Worm (Caenorhabditis elegans) whole organism, young adult: ENCODE data around the gene lrpr-1.

Experiments used
- hlh-26 ChIP-seq: fragments of 200-800 bp; sonication (Bioruptor generic); conservative IDR thresholded peaks from 2 replicates; pipeline ENCODE4 v1.3.6; 2022; ENCODE audit warnings: missing genetic modification reagents, missing genetic modification characterization, missing compliant biosample characterization
- hmg-1.2 ChIP-seq: fragments of 200-800 bp; sonication (Bioruptor generic); IDR thresholded peaks from 2 replicates; pipeline ENCODE4 v1.3.6; 2022; ENCODE audit warnings: missing genetic modification reagents, missing genetic modification characterization, missing compliant biosample characterization
- let-607 ChIP-seq, 2 experiments: fragments of 200-800 bp in 1 of 2; sonication (Bioruptor generic) in 1 of 2; sonication (generic microtip) in 1 of 2; optimal IDR thresholded peaks; 2 replicates each; lab custom pipeline; 2016 to 2018; ENCODE audit warnings: mild to moderate bottlenecking in 2 of 2, missing compliant biosample characterization in 2 of 2, missing genetic modification characterization in 2 of 2, moderate library complexity in 2 of 2, missing genotype in 1 of 2
- madf-6 ChIP-seq: fragments of 200-800 bp; sonication (Bioruptor generic); IDR thresholded peaks from 2 replicates; pipeline ENCODE4 v1.3.6; 2022; ENCODE audit warnings: missing genetic modification reagents, missing genetic modification characterization, missing compliant biosample characterization
- rcor-1 ChIP-seq: fragments of 200-800 bp; sonication (Bioruptor generic); IDR thresholded peaks from 2 replicates; pipeline ENCODE4 v1.3.6; 2022; ENCODE audit warnings: missing genetic modification reagents, missing genetic modification characterization, missing compliant biosample characterization

- TF ChIP-seq madf-6 = no peak
- no peak for TF ChIP-seq rcor-1 (GFP tag; lab: Robert Waterston, UW)
- TF ChIP-seq hlh-26 (GFP tag; lab: Robert Waterston, UW) = no peak
- TF ChIP-seq hmg-1.2 (GFP tag; lab: Robert Waterston, UW) = no peak
- TF ChIP-seq let-607 (tag; optimal IDR thresholded peaks at IDR 0.05; lab: Kevin White, UChicago) = no peak
Measured at ce11 chrV:5927347-5927746, 9.7 kb upstream of the lrpr-1 start, which contains the start of gene srsx-17.
